Fruit fly (Drosophila melanogaster): ENCODE measurements around the gene Ada2b.

Gene Ada2b

dm6 chr3R:8243720-8244119 is 3.4 kb upstream of the Ada2b start, which contains the start of the genes CG9636, CG18749 and CG33722:
CG9636 (minus strand) TSS chr3R:8243792.
CG18749 (plus strand) TSS chr3R:8244055.
CG33722 (plus strand) TSS chr3R:8244055.
- TF ChIP-seq CG10669 (GFP tag; optimal IDR thresholded peaks at IDR 0.05) (no peak), Ets21C (GFP tag; optimal IDR thresholded peaks at IDR 0.05) (peak; percentile 51), fd59A (GFP tag; optimal IDR thresholded peaks at IDR 0.05) (no peak), CG3032 (tag; optimal IDR thresholded peaks at IDR 0.05) (peak; percentile 59), CG8632 (GFP tag; optimal IDR thresholded peaks at IDR 0.05) (no peak), OdsH (GFP tag; optimal IDR thresholded peaks at IDR 0.05) (peak; percentile 68), CG10631 (GFP tag; optimal IDR thresholded peaks at IDR 0.05) (peak; percentile 68), topi (GFP tag; optimal IDR thresholded peaks at IDR 0.05) (peak; percentile 67), dsx (GFP tag; optimal IDR thresholded peaks at IDR 0.05; ENCODE audit: poor library complexity, severe bottlenecking) (peak; percentile 46), spab (GFP tag; optimal IDR thresholded peaks at IDR 0.05) (no peak), CG6276 (GFP tag; optimal IDR thresholded peaks at IDR 0.05) (no peak), CG3919 (GFP tag; optimal IDR thresholded peaks at IDR 0.05) (peak; percentile 72), cyc (GFP tag; optimal IDR thresholded peaks at IDR 0.05) (peak; percentile 54), CG7368 (GFP tag; optimal IDR thresholded peaks at IDR 0.05) (peak; percentile 42), Hr4 (GFP tag; optimal IDR thresholded peaks at IDR 0.05) (peak; percentile 70), Ets96B (tag; optimal IDR thresholded peaks at IDR 0.05) (peak; percentile 61), CG4318 (GFP tag; optimal IDR thresholded peaks at IDR 0.05) (no peak), Eip78C (GFP tag) (peak; percentile 89), CG34406 (GFP tag; optimal IDR thresholded peaks at IDR 0.05) (peak; percentile 51), CG6163 (GFP tag; IDR thresholded peaks at IDR 0.05) (peak; percentile 55; the same call in 2 of the 3 replicates), CG8119 (GFP tag; IDR thresholded peaks at IDR 0.05) (no peak; the same call in 2 of the 3 replicates), Lpt (GFP tag; optimal IDR thresholded peaks at IDR 0.05) (no peak), CG16779 (tag; optimal IDR thresholded peaks at IDR 0.05) (no peak), CG15336 (GFP tag; IDR thresholded peaks at IDR 0.05) (peak; percentile 57), Eip75B (GFP tag; optimal IDR thresholded peaks at IDR 0.05) (no peak), salr (GFP tag; optimal IDR thresholded peaks at IDR 0.05) (no peak), Sox15 (GFP tag; optimal IDR thresholded peaks at IDR 0.05) (peak; percentile 9), lz (GFP tag; optimal IDR thresholded peaks at IDR 0.05) (peak; percentile 76), dac (GFP tag; optimal IDR thresholded peaks at IDR 0.05) (no peak), Sox14 (GFP tag; optimal IDR thresholded peaks at IDR 0.05) (peak; percentile 65), fd85E (GFP tag; optimal IDR thresholded peaks at IDR 0.05) (no peak), esn (GFP tag; optimal IDR thresholded peaks at IDR 0.05) (peak; percentile 81), CG9139 (GFP tag; optimal IDR thresholded peaks at IDR 0.05) (no peak), Smox (GFP tag; optimal IDR thresholded peaks at IDR 0.05) (no peak), CG6808 (GFP tag; optimal IDR thresholded peaks at IDR 0.05) (peak; percentile 30), CG11762 (GFP tag; optimal IDR thresholded peaks at IDR 0.05; ENCODE audit: insufficient read depth) (peak; percentile 11), acj6 (GFP tag; optimal IDR thresholded peaks at IDR 0.05) (peak; percentile 74), CG6792 (GFP tag; optimal IDR thresholded peaks at IDR 0.05) (peak; percentile 56), vri (GFP tag; optimal IDR thresholded peaks at IDR 0.05) (no peak), achi (GFP tag; optimal IDR thresholded peaks at IDR 0.05) (no peak), CG6854 (GFP tag; optimal IDR thresholded peaks at IDR 0.05) (no peak), Eip93F (GFP tag; optimal IDR thresholded peaks at IDR 0.05) (peak; percentile 75), CG11902 (GFP tag; optimal IDR thresholded peaks at IDR 0.05) (peak; percentile 26), ss (GFP tag; optimal IDR thresholded peaks at IDR 0.05) (peak; percentile 33 to 50), CG1621 (tag; optimal IDR thresholded peaks at IDR 0.05) (peak; percentile 53), CG32006 (GFP tag; optimal IDR thresholded peaks at IDR 0.05) (peak; percentile 53), CG11294 (GFP tag; IDR thresholded peaks at IDR 0.05) (no peak), CG31627 (GFP tag; optimal IDR thresholded peaks at IDR 0.05) (peak; percentile 62), Met (GFP tag; optimal IDR thresholded peaks at IDR 0.05) (no peak), Hr39 (GFP tag; optimal IDR thresholded peaks at IDR 0.05) (peak; percentile 40), pdm3 (GFP tag; optimal IDR thresholded peaks at IDR 0.05) (peak; percentile 65), net (GFP tag; optimal IDR thresholded peaks at IDR 0.05) (no peak)

Measured in whole organism, prepupa.